Worm (Caenorhabditis elegans) whole organism, L1 larva: ENCODE data around the gene nspg-9.

ENCODE experiments used
- C04F5.9 ChIP-seq: sonication (generic microtip); optimal IDR thresholded peaks from 2 replicates; lab custom pipeline; 2016; ENCODE audit warnings: missing genetic modification characterization, missing compliant biosample characterization
- C16A3.4 ChIP-seq: fragments of 150-350 bp; optimal IDR thresholded peaks from 2 replicates; lab custom pipeline; 2014; ENCODE audit warnings: missing biosample characterization, missing genetic modification characterization
- aha-1 ChIP-seq: fragments of 150-350 bp; optimal IDR thresholded peaks from 2 replicates; lab custom pipeline; 2014; ENCODE audit warnings: missing biosample characterization, missing genetic modification characterization
- aly-2 ChIP-seq: fragments of 150-350 bp; optimal IDR thresholded peaks from 2 replicates; lab custom pipeline; 2014; ENCODE audit warnings: missing biosample characterization, missing genetic modification characterization
- blmp-1 ChIP-seq: fragments of 150-350 bp; optimal IDR thresholded peaks from 2 replicates; lab custom pipeline; 2014; ENCODE audit warnings: missing biosample characterization, missing genetic modification characterization
- ceh-63 ChIP-seq: fragments of 200-800 bp; sonication (Bioruptor generic); optimal IDR thresholded peaks from 2 replicates; lab custom pipeline; 2018; ENCODE audit warnings: mild to moderate bottlenecking, missing genetic modification characterization, missing compliant biosample characterization
- ceh-8 ChIP-seq: fragments of 200-800 bp; sonication (Bioruptor generic); optimal IDR thresholded peaks from 2 replicates; lab custom pipeline; 2018; ENCODE audit warnings: mild to moderate bottlenecking, missing genetic modification characterization, moderate library complexity, missing compliant biosample characterization
- dpl-1 ChIP-seq, 3 experiments: fragments of 150-350 bp in 2 of 3; sonication (generic microtip) in 1 of 3; optimal IDR thresholded peaks; 2 replicates each; lab custom pipeline; 2014 to 2017; ENCODE audit warnings: missing biosample characterization in 3 of 3, missing genetic modification characterization in 3 of 3, missing genetic modification reagents in 3 of 3
- efl-3 ChIP-seq: fragments of 200-800 bp; sonication (Bioruptor generic); optimal IDR thresholded peaks from 2 replicates; lab custom pipeline; 2018; ENCODE audit warnings: mild to moderate bottlenecking, missing genetic modification characterization, missing compliant biosample characterization
- egl-13 ChIP-seq: sonication (generic microtip); optimal IDR thresholded peaks from 2 replicates; lab custom pipeline; 2016; ENCODE audit warnings: missing genotype, missing genetic modification reagents, missing genetic modification characterization, missing compliant biosample characterization
- elt-2 ChIP-seq: sonication (generic microtip); optimal IDR thresholded peaks from 2 replicates; lab custom pipeline; 2016; ENCODE audit warnings: missing genetic modification characterization, mild to moderate bottlenecking, inconsistent platforms, missing compliant biosample characterization, missing genetic modification reagents
- elt-3 ChIP-seq, 6 experiments: fragments of 150-350 bp in 1 of 6; sonication (generic microtip); optimal IDR thresholded peaks; 2 replicates each; lab custom pipeline; 2017 to 2018; ENCODE audit warnings: missing biosample characterization in 6 of 6, missing genetic modification characterization in 6 of 6, inconsistent platforms in 1 of 6
- fkh-10 ChIP-seq: sonication (generic microtip); optimal IDR thresholded peaks from 2 replicates; lab custom pipeline; 2017; ENCODE audit warnings: missing biosample characterization, missing genetic modification reagents, missing genetic modification characterization
- fkh-4 ChIP-seq: sonication (generic microtip); optimal IDR thresholded peaks from 2 replicates; lab custom pipeline; 2016; ENCODE audit warnings: missing compliant biosample characterization, missing genetic modification characterization, borderline replicate concordance
- grh-1 ChIP-seq: fragments of 200-800 bp; sonication (Bioruptor generic); IDR thresholded peaks from 2 replicates; pipeline ENCODE4 v1.3.6; 2022; ENCODE audit warnings: missing genetic modification reagents, missing genetic modification characterization, missing compliant biosample characterization
- hpl-2 ChIP-seq: fragments of 150-350 bp; optimal IDR thresholded peaks from 2 replicates; lab custom pipeline; 2014; ENCODE audit warnings: missing biosample characterization, missing genetic modification reagents, missing genetic modification characterization
- lin-13 ChIP-seq: fragments of 150-350 bp; optimal IDR thresholded peaks from 2 replicates; lab custom pipeline; 2014; ENCODE audit warnings: missing biosample characterization, missing genetic modification reagents, missing genetic modification characterization
- lin-35 ChIP-seq, 2 experiments: fragments of 150-350 bp; optimal IDR thresholded peaks; 2 replicates each; lab custom pipeline; 2014; ENCODE audit warnings: missing biosample characterization in 2 of 2, missing genetic modification characterization in 2 of 2, missing genetic modification reagents in 2 of 2
- lin-39 ChIP-seq: fragments of 150-350 bp; optimal IDR thresholded peaks from 2 replicates; lab custom pipeline; 2014; ENCODE audit warnings: missing biosample characterization, missing genetic modification reagents, missing genetic modification characterization
- lir-3 ChIP-seq: sonication (generic microtip); optimal IDR thresholded peaks from 2 replicates; lab custom pipeline; 2016; ENCODE audit warnings: mild to moderate bottlenecking, missing genetic modification characterization, moderate library complexity, missing compliant biosample characterization; ENCODE audit not compliant: poor library complexity
- mab-9 ChIP-seq: fragments of 200-800 bp; sonication (Bioruptor generic); IDR thresholded peaks from 2 replicates; pipeline ENCODE4 v1.3.6; 2022; ENCODE audit warnings: missing genetic modification reagents, missing genetic modification characterization, missing compliant biosample characterization
- nhr-11 ChIP-seq: fragments of 150-350 bp; optimal IDR thresholded peaks from 2 replicates; lab custom pipeline; 2014; ENCODE audit warnings: missing biosample characterization, missing genetic modification characterization
- nhr-19 ChIP-seq: fragments of 200-800 bp; sonication (Bioruptor generic); conservative IDR thresholded peaks from 2 replicates; pipeline ENCODE4 v1.3.6; 2022; ENCODE audit warnings: missing genetic modification characterization, missing compliant biosample characterization
- nhr-20 ChIP-seq: sonication (generic microtip); optimal IDR thresholded peaks from 2 replicates; lab custom pipeline; 2016; ENCODE audit warnings: mild to moderate bottlenecking, missing genetic modification characterization, missing compliant biosample characterization
- nhr-28 ChIP-seq: fragments of 150-350 bp; optimal IDR thresholded peaks from 2 replicates; lab custom pipeline; 2014; ENCODE audit warnings: missing biosample characterization, missing genetic modification characterization
- nhr-47 ChIP-seq: sonication (generic microtip); optimal IDR thresholded peaks from 2 replicates; lab custom pipeline; 2016; ENCODE audit warnings: mild to moderate bottlenecking, missing genetic modification characterization, moderate library complexity, missing compliant biosample characterization
- nhr-71 ChIP-seq: sonication (generic microtip); optimal IDR thresholded peaks from 2 replicates; lab custom pipeline; 2016; ENCODE audit warnings: mild to moderate bottlenecking, missing genetic modification characterization, moderate library complexity, missing compliant biosample characterization
- nhr-76 ChIP-seq: sonication (generic microtip); optimal IDR thresholded peaks from 2 replicates; lab custom pipeline; 2017; ENCODE audit warnings: missing biosample characterization, missing genetic modification characterization
- nhr-77 ChIP-seq: fragments of 150-350 bp; optimal IDR thresholded peaks from 2 replicates; lab custom pipeline; 2014; ENCODE audit warnings: missing biosample characterization, missing genetic modification characterization
- nhr-85 ChIP-seq: sonication (generic microtip); peaks from one replicate; lab custom pipeline; 2016; ENCODE audit warnings: missing genetic modification characterization, inconsistent platforms, missing compliant biosample characterization
- nhr-90 ChIP-seq: sonication (generic microtip); optimal IDR thresholded peaks from 2 replicates; lab custom pipeline; 2016; ENCODE audit warnings: mild to moderate bottlenecking, missing genetic modification characterization, missing compliant biosample characterization; ENCODE audit not compliant: poor library complexity
- pax-3 ChIP-seq: fragments of 200-800 bp; sonication (Bioruptor generic); optimal IDR thresholded peaks from 2 replicates; lab custom pipeline; 2018; ENCODE audit warnings: mild to moderate bottlenecking, missing genetic modification characterization, moderate library complexity, missing compliant biosample characterization
- pqm-1 ChIP-seq: sonication (generic microtip); optimal IDR thresholded peaks from 3 replicates; lab custom pipeline; 2017; ENCODE audit warnings: missing biosample characterization, missing genetic modification characterization
- rnt-1 ChIP-seq: sonication (generic microtip); optimal IDR thresholded peaks from 2 replicates; lab custom pipeline; 2016; ENCODE audit warnings: mild to moderate bottlenecking, missing genetic modification characterization, moderate library complexity, missing compliant biosample characterization
- skn-1 ChIP-seq: fragments of 150-350 bp; optimal IDR thresholded peaks from 2 replicates; lab custom pipeline; 2014; ENCODE audit warnings: missing biosample characterization, missing genetic modification characterization
- snpc-4 ChIP-seq: fragments of 150-350 bp; optimal IDR thresholded peaks from 2 replicates; lab custom pipeline; 2014; ENCODE audit warnings: missing biosample characterization, missing genetic modification characterization
- sup-37 ChIP-seq: fragments of 200-800 bp; sonication (Bioruptor generic); optimal IDR thresholded peaks from 2 replicates; lab custom pipeline; 2018; ENCODE audit warnings: mild to moderate bottlenecking, missing genetic modification characterization, missing compliant biosample characterization
- swsn-7 ChIP-seq: sonication (generic microtip); optimal IDR thresholded peaks from 2 replicates; lab custom pipeline; 2016; ENCODE audit warnings: missing genetic modification characterization, missing compliant biosample characterization
- unc-130 ChIP-seq: fragments of 150-350 bp; optimal IDR thresholded peaks from 2 replicates; lab custom pipeline; 2017; ENCODE audit warnings: missing biosample characterization, missing genetic modification characterization, inconsistent platforms
- unc-62 ChIP-seq: fragments of 150-350 bp; optimal IDR thresholded peaks from 2 replicates; lab custom pipeline; 2014; ENCODE audit warnings: missing biosample characterization, missing genetic modification reagents, missing genetic modification characterization
- unc-98 ChIP-seq: fragments of 200-800 bp; sonication (Bioruptor generic); IDR thresholded peaks from 2 replicates; pipeline ENCODE4 v1.3.6; 2022; ENCODE audit warnings: missing genetic modification characterization, missing compliant biosample characterization
- vab-15 ChIP-seq: sonication (generic microtip); optimal IDR thresholded peaks from 2 replicates; lab custom pipeline; 2017; ENCODE audit warnings: missing genotype, mild to moderate bottlenecking, missing genetic modification characterization, missing compliant biosample characterization
- xbp-1 ChIP-seq: sonication (generic microtip); optimal IDR thresholded peaks from 2 replicates; lab custom pipeline; 2016; ENCODE audit warnings: missing genetic modification characterization, missing compliant biosample characterization
- ztf-11 ChIP-seq, 2 experiments: sonication (generic microtip); optimal IDR thresholded peaks; 2 replicates each; lab custom pipeline; 2016 to 2017; ENCODE audit warnings: missing genetic modification characterization in 2 of 2, missing biosample characterization in 1 of 2, missing compliant biosample characterization in 1 of 2
- ztf-4 ChIP-seq: fragments of 150-350 bp; optimal IDR thresholded peaks from 2 replicates; lab custom pipeline; 2014; ENCODE audit warnings: missing biosample characterization, missing genetic modification characterization

Gene nspg-9

DNA sequence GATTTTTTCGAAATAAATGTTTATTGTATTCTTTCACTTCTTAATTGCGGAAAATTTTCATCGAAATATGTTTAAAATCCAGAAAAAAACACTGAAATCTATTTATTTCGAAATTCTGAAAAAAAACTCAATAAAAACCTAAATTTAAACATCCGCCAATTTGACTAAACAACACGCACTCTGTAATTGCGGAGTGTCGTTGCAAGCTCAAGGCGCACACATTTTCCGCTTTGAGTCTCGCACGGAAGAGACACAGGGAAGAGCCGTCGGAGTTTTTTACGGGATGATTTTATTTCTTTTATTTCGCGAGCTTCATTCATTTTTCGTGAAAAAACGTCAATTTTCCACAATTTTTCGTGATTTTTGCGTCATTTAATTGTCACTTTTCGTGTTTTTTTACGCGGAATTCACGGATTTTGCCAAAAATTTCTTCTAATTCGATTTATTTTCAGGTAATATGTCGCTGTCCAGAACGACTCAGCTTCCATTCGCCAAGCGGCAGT lies 7.4 kb downstream of the nspg-9 start, which contains the start of gene dld-1 (continued):
- TF ChIP-seq ztf-4 (tag; lab: Kevin White, UChicago) (peak; percentile 90), lir-3 (tag; lab: Kevin White, UChicago) (peak; percentile 89), sup-37 (peak; percentile 64), unc-98 (GFP tag; lab: Robert Waterston, UW) (no peak), aha-1 (tag; lab: Kevin White, UChicago) (peak; percentile 82)

DNA sequence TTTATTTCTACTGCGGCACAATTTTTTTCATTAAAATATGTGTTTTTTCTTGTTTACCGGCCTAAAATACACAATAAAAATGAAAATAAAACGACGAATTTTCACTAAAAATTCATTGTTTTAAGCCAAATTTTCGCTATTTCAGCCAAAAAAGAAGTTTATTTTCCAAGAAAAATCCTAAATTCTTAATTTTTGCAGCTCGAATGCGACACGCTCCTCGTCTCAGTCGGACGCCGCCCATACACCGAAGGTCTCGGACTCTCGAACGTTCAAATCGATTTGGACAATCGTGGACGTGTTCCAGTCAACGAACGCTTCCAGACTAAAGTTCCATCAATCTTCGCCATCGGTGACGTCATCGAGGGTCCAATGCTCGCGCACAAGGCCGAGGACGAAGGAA lies 9.3 kb downstream of the nspg-9 start:
- TF ChIP-seq nhr-47 (no peak), ztf-11 (tag; optimal IDR thresholded peaks at IDR 0.05; lab: Kevin White, UChicago) (no peak), C16A3.4 (tag; lab: Kevin White, UChicago) (no peak), rnt-1 (tag; lab: Kevin White, UChicago) (no peak), ceh-8 (GFP tag; lab: Kevin White, UChicago) (no peak), fkh-10 (no peak), mab-9 (no peak), swsn-7 (no peak), lin-13 (no peak), vab-15 (tag; lab: Kevin White, UChicago) (no peak), skn-1 (tag; lab: Kevin White, UChicago) (no peak), C04F5.9 (tag; lab: Kevin White, UChicago) (no peak), nhr-71 (tag; lab: Kevin White, UChicago) (no peak), aha-1 (tag; lab: Kevin White, UChicago) (no peak)
- TF ChIP-seq, all 84 proteins: peak for 0

DNA sequence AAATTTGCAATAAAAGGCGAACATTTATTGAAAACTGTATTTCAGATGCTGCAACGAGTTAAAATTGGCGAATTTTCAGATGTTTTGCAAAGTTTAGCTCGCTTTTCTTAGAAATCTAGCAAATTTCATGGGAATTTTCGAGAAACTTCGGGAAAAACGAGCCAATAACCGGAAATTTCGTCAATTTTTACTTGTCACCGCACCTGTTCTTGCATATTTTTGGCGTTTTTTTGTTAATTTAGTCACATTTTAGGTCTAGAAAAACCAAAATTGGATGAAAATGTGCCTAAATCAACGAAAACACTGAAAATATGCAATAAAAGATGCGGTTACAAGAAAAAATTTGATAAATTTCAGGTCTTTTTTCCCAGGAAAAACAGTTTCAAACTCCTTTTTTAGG lies 10.1 kb downstream of the nspg-9 start:
- TF ChIP-seq snpc-4 (tag; lab: Kevin White, UChicago) (no peak), rnt-1 (tag; lab: Kevin White, UChicago) (no peak), hpl-2 (GFP tag; lab: Kevin White, UChicago) (no peak), pqm-1 (tag; lab: Kevin White, UChicago) (no peak), nhr-90 (no peak), swsn-7 (no peak), nhr-20 (tag; lab: Kevin White, UChicago) (no peak), fkh-4 (tag; lab: Kevin White, UChicago) (no peak), egl-13 (tag; lab: Kevin White, UChicago) (no peak), nhr-11 (tag; lab: Kevin White, UChicago) (no peak)

DNA sequence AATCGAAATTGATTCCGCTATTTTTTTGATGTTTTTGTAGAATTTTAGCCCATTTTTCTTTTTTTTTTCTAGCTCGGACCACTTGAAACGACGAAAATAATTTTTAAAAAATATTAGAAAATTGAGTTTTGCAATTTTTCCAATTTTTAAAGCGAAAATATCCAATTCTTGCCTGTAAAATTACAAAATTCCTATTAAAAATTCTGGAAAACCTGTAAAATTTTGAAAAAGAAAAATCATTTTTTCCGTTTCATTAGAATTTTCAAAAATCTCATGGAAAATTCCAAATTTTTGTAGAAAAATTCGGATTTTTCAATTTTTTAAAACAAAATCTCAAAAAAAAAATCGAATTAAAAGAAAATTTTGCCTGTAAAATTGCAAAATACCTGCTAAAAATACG lies 12.3 kb downstream of the nspg-9 start:
- TF ChIP-seq snpc-4 (tag; lab: Kevin White, UChicago) (no peak), elt-2 (no peak), nhr-19 (GFP tag; lab: Robert Waterston, UW) (no peak), C04F5.9 (tag; lab: Kevin White, UChicago) (no peak), ceh-8 (GFP tag; lab: Kevin White, UChicago) (no peak), xbp-1 (tag; lab: Kevin White, UChicago) (no peak), nhr-11 (tag; lab: Kevin White, UChicago) (no peak), grh-1 (GFP tag; lab: Robert Waterston, UW) (no peak), pax-3 (no peak), elt-3 (tag; optimal IDR thresholded peaks at IDR 0.05; lab: Kevin White, UChicago) (no peak)
- TF ChIP-seq, all 84 proteins: peak for 0

DNA sequence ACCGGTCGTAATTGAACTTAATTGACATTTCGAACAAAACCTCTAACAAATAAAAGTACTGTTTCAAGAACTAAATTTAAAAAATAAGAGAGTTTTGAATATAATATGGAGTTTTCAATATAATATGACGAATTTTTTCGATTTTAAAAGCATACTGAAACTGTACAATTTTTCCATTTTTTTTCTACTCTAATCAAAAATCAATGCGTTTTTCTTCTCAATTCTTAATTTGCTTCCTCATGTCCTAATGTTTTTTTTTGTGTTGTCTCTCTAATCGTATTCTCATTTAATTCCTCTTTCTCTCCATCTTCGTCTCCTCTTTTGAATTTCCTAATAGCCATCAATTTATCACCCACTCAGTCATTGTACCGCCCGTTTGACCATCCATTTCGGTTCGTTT lies 25.3 kb downstream of the nspg-9 start, which contains the start of gene Y57G11A.4:
Gene Y57G11A.4 (plus strand): TSS at position 301 of the 400 bp plus-strand sequence.
- peak; percentile 84 for TF ChIP-seq nhr-85
- no peak for TF ChIP-seq nhr-77 (tag; lab: Kevin White, UChicago)
- peak in 2 of 6 experiments; percentile 1 to 4 for TF ChIP-seq elt-3 (tag; optimal IDR thresholded peaks at IDR 0.05; lab: Kevin White, UChicago)
- no peak for TF ChIP-seq unc-130 (tag; lab: Kevin White, UChicago)
- no peak for TF ChIP-seq nhr-20 (tag; lab: Kevin White, UChicago)
- no peak for TF ChIP-seq ceh-63 (GFP tag; lab: Kevin White, UChicago)
- TF ChIP-seq efl-3 (GFP tag; lab: Kevin White, UChicago) = no peak
- TF ChIP-seq rnt-1 (tag; lab: Kevin White, UChicago) = no peak
- TF ChIP-seq pqm-1 (tag; lab: Kevin White, UChicago) = no peak
- no peak for TF ChIP-seq unc-62
- no peak for TF ChIP-seq nhr-76 (tag; lab: Kevin White, UChicago)
- peak; percentile 34 for TF ChIP-seq blmp-1
- no peak for TF ChIP-seq lin-39 (tag; lab: Kevin White, UChicago)
- TF ChIP-seq dpl-1 (GFP tag; optimal IDR thresholded peaks at IDR 0.05; lab: Kevin White, UChicago) = no peak
- peak in 1 of 2 experiments; percentile 3 for TF ChIP-seq lin-35 (GFP tag; optimal IDR thresholded peaks at IDR 0.05; lab: Kevin White, UChicago)
- no peak for TF ChIP-seq aly-2
- no peak for TF ChIP-seq nhr-28
